Fruit fly (Drosophila melanogaster): ENCODE results near the gene BBS5.
A peak's percentile ranks its signal among the peaks of the same experiment; 100 is the strongest.

Gene BBS5

DNA sequence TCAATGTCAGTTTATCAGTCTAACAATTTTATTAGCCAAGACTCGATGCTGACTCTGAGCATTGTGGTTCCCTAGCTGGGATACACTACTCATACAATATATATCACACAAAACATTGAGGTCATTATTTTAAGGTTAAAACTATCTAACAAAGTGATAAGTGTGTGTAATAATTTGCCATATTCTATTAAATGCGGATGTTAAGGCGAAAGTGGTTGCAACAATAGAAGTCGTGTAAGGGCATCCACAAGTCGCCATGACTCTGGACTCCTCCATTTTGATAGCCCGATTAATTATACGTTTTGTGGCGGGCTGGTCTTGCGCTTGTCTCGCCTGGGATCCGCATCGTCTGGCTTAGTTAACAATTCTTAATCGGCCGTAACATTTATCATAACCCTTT is 30.7 kb downstream of the BBS5 start (continued):
- no peak for TF ChIP-seq Lim3 (GFP tag; IDR thresholded peaks at IDR 0.05)
- no peak for TF ChIP-seq CG17612 (GFP tag; IDR thresholded peaks at IDR 0.05)
- no peak for TF ChIP-seq gem (tag; optimal IDR thresholded peaks at IDR 0.05)
- TF ChIP-seq CG14860 (GFP tag; IDR thresholded peaks at IDR 0.05; ENCODE audit: partially characterized antibody), result no peak
- TF ChIP-seq fd96Cb (tag; optimal IDR thresholded peaks at IDR 0.05), result peak; percentile 60
- TF ChIP-seq yki (optimal IDR thresholded peaks at IDR 0.05), result no peak
- TF ChIP-seq CG4730 (GFP tag; IDR thresholded peaks at IDR 0.05), result no peak
- no peak for TF ChIP-seq sd (tag; optimal IDR thresholded peaks at IDR 0.05)
- TF ChIP-seq pzg (GFP tag; optimal IDR thresholded peaks at IDR 0.05), result no peak
- TF ChIP-seq Atf3 (GFP tag; optimal IDR thresholded peaks at IDR 0.05), result no peak
- TF ChIP-seq CG4404 (GFP tag; IDR thresholded peaks at IDR 0.05), result no peak; the same call in none of the 2 replicates
- TF ChIP-seq sr (GFP tag; IDR thresholded peaks at IDR 0.05), result no peak
- TF ChIP-seq CG15479 (GFP tag; optimal IDR thresholded peaks at IDR 0.05), result no peak
- no peak for TF ChIP-seq ro (GFP tag; IDR thresholded peaks at IDR 0.05)
- TF ChIP-seq CG10654 (GFP tag; optimal IDR thresholded peaks at IDR 0.05), result no peak
- no peak for TF ChIP-seq chn (GFP tag; optimal IDR thresholded peaks at IDR 0.05)
- TF ChIP-seq dmrt11E (tag; optimal IDR thresholded peaks at IDR 0.05), result peak; percentile 84
- TF ChIP-seq mirr (GFP tag; optimal IDR thresholded peaks at IDR 0.05), result no peak
- no peak for TF ChIP-seq CG3163 (GFP tag; optimal IDR thresholded peaks at IDR 0.05)
- TF ChIP-seq her (GFP tag; optimal IDR thresholded peaks at IDR 0.05), result no peak
- TF ChIP-seq lmd (GFP tag; IDR thresholded peaks at IDR 0.05), result no peak

DNA sequence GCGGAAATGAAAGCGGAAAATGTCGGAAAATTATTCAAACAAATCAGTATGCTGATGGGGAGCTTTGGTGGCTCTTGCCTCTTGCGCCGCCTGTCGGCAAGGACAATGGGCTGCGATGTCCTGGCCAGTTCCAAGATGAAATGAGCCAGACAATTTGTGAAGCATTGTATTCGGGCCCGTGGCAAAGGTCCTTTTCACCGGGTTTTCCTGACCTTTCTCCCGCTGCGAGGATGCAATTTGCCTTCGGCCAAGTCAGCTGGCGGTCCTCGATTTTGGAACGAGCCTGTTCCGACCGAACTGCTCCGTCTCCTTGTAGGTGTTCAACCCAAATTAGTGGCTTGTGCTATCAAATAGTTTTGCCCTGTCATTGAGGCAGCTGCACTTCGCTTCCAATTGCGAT is 31.3 kb downstream of the BBS5 start:
- peak; percentile 70 for TF ChIP-seq cad (GFP tag; optimal IDR thresholded peaks at IDR 0.05)
- TF ChIP-seq zen (tag; optimal IDR thresholded peaks at IDR 0.05), result peak; percentile 92
- no peak for TF ChIP-seq CG9437 (GFP tag; optimal IDR thresholded peaks at IDR 0.05)
- peak; percentile 13 for TF ChIP-seq ac (GFP tag; optimal IDR thresholded peaks at IDR 0.05)
- TF ChIP-seq tap (tag; optimal IDR thresholded peaks at IDR 0.05), result no peak

DNA sequence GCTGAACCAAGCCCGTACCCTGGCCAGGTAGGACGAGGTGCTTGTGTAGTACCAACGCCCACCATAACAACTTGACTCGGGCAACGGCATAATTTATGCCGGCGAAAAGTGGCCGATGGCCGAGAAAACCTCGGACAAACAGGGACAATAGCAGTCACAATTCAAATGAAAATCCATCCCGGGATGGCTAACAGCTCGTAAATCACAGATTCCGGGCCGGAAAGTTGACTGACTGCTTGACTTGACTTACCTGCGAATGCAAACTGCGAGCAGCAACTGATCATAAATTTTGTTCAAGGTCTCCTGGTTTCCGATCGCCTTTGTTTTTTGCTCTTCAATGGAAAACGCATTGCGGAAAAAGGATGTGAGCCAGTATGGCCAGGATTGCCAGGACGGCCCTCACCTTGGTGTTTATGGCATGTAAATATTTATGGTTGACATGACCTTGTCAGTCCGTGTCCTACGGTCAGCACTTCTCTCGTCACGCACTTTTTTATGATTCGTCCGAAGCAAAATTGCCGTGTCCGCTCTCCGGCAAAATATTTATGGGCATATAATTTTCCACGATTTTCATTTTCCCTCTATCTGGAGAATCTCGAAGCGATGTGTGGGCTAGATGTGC is 33.0 kb downstream of the BBS5 start:
- TF ChIP-seq lmd (GFP tag; IDR thresholded peaks at IDR 0.05), result no peak
- TF ChIP-seq CG9876 (GFP tag; optimal IDR thresholded peaks at IDR 0.05), result no peak
- TF ChIP-seq cad (GFP tag; optimal IDR thresholded peaks at IDR 0.05), result peak; percentile 98
- TF ChIP-seq CG15479 (GFP tag; optimal IDR thresholded peaks at IDR 0.05), result peak; percentile 42
- no peak for TF ChIP-seq cwo (GFP tag; optimal IDR thresholded peaks at IDR 0.05)
- no peak for TF ChIP-seq CG7556 (GFP tag; optimal IDR thresholded peaks at IDR 0.05)
- TF ChIP-seq CG1832 (GFP tag; optimal IDR thresholded peaks at IDR 0.05), result no peak
- TF ChIP-seq tll (GFP tag; optimal IDR thresholded peaks at IDR 0.05), result peak in 1 of 2 experiments; percentile 100
- no peak for TF ChIP-seq ham (GFP tag; IDR thresholded peaks at IDR 0.05)
- TF ChIP-seq crc (GFP tag; optimal IDR thresholded peaks at IDR 0.05), result no peak
- no peak for TF ChIP-seq gsb-n (tag; optimal IDR thresholded peaks at IDR 0.05)
- TF ChIP-seq CG42726 (GFP tag; IDR thresholded peaks at IDR 0.05; ENCODE audit: partially characterized antibody), result no peak
- TF ChIP-seq lab (GFP tag; optimal IDR thresholded peaks at IDR 0.05), result no peak
- no peak for TF ChIP-seq CG3726 (GFP tag; IDR thresholded peaks at IDR 0.05)
- no peak for TF ChIP-seq CTCF (GFP tag; optimal IDR thresholded peaks at IDR 0.05)
- no peak for TF ChIP-seq gt (GFP tag; IDR thresholded peaks at IDR 0.05)
- no peak for TF ChIP-seq CG10274 (GFP tag; optimal IDR thresholded peaks at IDR 0.05)
- no peak for TF ChIP-seq Med (GFP tag)
- TF ChIP-seq CG11085 (GFP tag; IDR thresholded peaks at IDR 0.05), result no peak
- no peak for TF ChIP-seq tap (tag; optimal IDR thresholded peaks at IDR 0.05)
- no peak for TF ChIP-seq CG10366 (GFP tag; IDR thresholded peaks at IDR 0.05)
- TF ChIP-seq CG31441 (GFP tag; IDR thresholded peaks at IDR 0.05), result no peak
- no peak for TF ChIP-seq kni (GFP tag; optimal IDR thresholded peaks at IDR 0.05)
- TF ChIP-seq Kr (GFP tag; optimal IDR thresholded peaks at IDR 0.05), result no peak
- TF ChIP-seq phol (tag; optimal IDR thresholded peaks at IDR 0.05), result no peak
- TF ChIP-seq gcm2 (GFP tag; optimal IDR thresholded peaks at IDR 0.05), result no peak
- no peak for TF ChIP-seq CG7987 (GFP tag; optimal IDR thresholded peaks at IDR 0.05)
- no peak for TF ChIP-seq CG31224 (GFP tag; IDR thresholded peaks at IDR 0.05)
